Worm (Caenorhabditis elegans) whole organism, young adult: Measurements from ENCODE around the gene tbp-1.

Experiments used
- B0019.2 ChIP-seq: fragments of 200-800 bp; sonication (Bioruptor generic); conservative IDR thresholded peaks from 2 replicates; pipeline ENCODE4 v1.3.6; 2022; ENCODE audit warnings: missing genetic modification reagents, missing genetic modification characterization, missing compliant biosample characterization
- D2030.7 ChIP-seq: fragments of 200-800 bp; sonication (Bioruptor generic); IDR thresholded peaks from 2 replicates; pipeline ENCODE4 v1.3.6; 2022; ENCODE audit warnings: missing genetic modification reagents, missing genetic modification characterization, missing compliant biosample characterization
- F33H1.4 ChIP-seq: fragments of 200-800 bp; sonication (Bioruptor generic); IDR thresholded peaks from 2 replicates; pipeline ENCODE4 v1.3.6; 2022; ENCODE audit warnings: missing genetic modification reagents, missing genetic modification characterization, missing compliant biosample characterization
- F39B2.1 ChIP-seq: fragments of 200-800 bp; sonication (Bioruptor generic); IDR thresholded peaks from 2 replicates; pipeline ENCODE4 v1.3.6; 2022; ENCODE audit warnings: missing genetic modification reagents, missing genetic modification characterization, missing compliant biosample characterization
- F55B11.4 ChIP-seq: sonication (generic microtip); optimal IDR thresholded peaks from 2 replicates; lab custom pipeline; 2016; ENCODE audit warnings: missing compliant biosample characterization, missing genetic modification characterization, borderline replicate concordance; ENCODE audit not compliant: insufficient read depth
- Y53F4B.3 ChIP-seq: fragments of 200-800 bp; sonication (Bioruptor generic); IDR thresholded peaks from 2 replicates; pipeline ENCODE4 v1.3.6; 2022; ENCODE audit warnings: missing genetic modification reagents, missing genetic modification characterization, missing compliant biosample characterization
- Y56A3A.18 ChIP-seq: fragments of 200-800 bp; sonication (Bioruptor generic); IDR thresholded peaks from 2 replicates; pipeline ENCODE4 v1.3.6; 2022; ENCODE audit warnings: missing genetic modification reagents, missing genetic modification characterization, missing compliant biosample characterization
- aptf-3 ChIP-seq: fragments of 200-800 bp; sonication (Bioruptor generic); IDR thresholded peaks from 2 replicates; pipeline ENCODE4 v1.3.6; 2022; ENCODE audit warnings: missing genetic modification characterization, missing compliant biosample characterization
- attf-6 ChIP-seq: fragments of 200-800 bp; sonication (Bioruptor generic); IDR thresholded peaks from 2 replicates; pipeline ENCODE4 v1.3.6; 2022; ENCODE audit warnings: missing genetic modification reagents, missing genetic modification characterization, missing compliant biosample characterization
- cebp-1 ChIP-seq, 2 experiments: fragments of 200-800 bp in 1 of 2; sonication (Bioruptor generic) in 1 of 2; sonication (generic microtip) in 1 of 2; IDR thresholded peaks in 1 of 2; optimal IDR thresholded peaks in 1 of 2; 2 replicates each; pipeline versions ENCODE4 v1.3.6 to Lab custom; 2017 to 2022; ENCODE audit warnings: missing compliant biosample characterization in 2 of 2, missing genetic modification characterization in 2 of 2, mild to moderate bottlenecking in 1 of 2, missing genetic modification reagents in 1 of 2, moderate library complexity in 1 of 2
- cebp-2 ChIP-seq: fragments of 200-800 bp; sonication (Bioruptor generic); IDR thresholded peaks from 2 replicates; pipeline ENCODE4 v1.3.6; 2022; ENCODE audit warnings: missing genetic modification characterization, missing compliant biosample characterization
- ceh-100 ChIP-seq: fragments of 200-800 bp; sonication (Bioruptor generic); IDR thresholded peaks from 2 replicates; pipeline ENCODE4 v1.3.6; 2022; ENCODE audit warnings: missing genetic modification reagents, missing genetic modification characterization, missing compliant biosample characterization
- ceh-27 ChIP-seq: fragments of 200-800 bp; sonication (Bioruptor generic); optimal IDR thresholded peaks from 2 replicates; lab custom pipeline; 2018; ENCODE audit warnings: mild to moderate bottlenecking, missing genetic modification characterization, moderate library complexity, missing compliant biosample characterization
- ceh-58 ChIP-seq: fragments of 200-800 bp; sonication (Bioruptor generic); IDR thresholded peaks from 2 replicates; pipeline ENCODE4 v1.3.6; 2022; ENCODE audit warnings: missing genetic modification characterization, missing compliant biosample characterization
- ceh-91 ChIP-seq: fragments of 200-800 bp; sonication (Bioruptor generic); IDR thresholded peaks from 2 replicates; pipeline ENCODE4 v1.3.6; 2022; ENCODE audit warnings: missing genetic modification reagents, missing genetic modification characterization, missing compliant biosample characterization
- die-1 ChIP-seq: sonication (generic microtip); optimal IDR thresholded peaks from 2 replicates; lab custom pipeline; 2016; ENCODE audit warnings: missing genotype, mild to moderate bottlenecking, missing genetic modification characterization, missing compliant biosample characterization
- dpff-1 ChIP-seq: sonication (generic microtip); optimal IDR thresholded peaks from 2 replicates; lab custom pipeline; 2017; ENCODE audit warnings: mild to moderate bottlenecking, missing genetic modification characterization, missing compliant biosample characterization
- efl-1 ChIP-seq: fragments of 150-350 bp; optimal IDR thresholded peaks from 2 replicates; lab custom pipeline; 2014; ENCODE audit warnings: missing biosample characterization, missing genetic modification reagents, missing genetic modification characterization
- egl-44 ChIP-seq: fragments of 200-800 bp; sonication (Bioruptor generic); IDR thresholded peaks from 2 replicates; pipeline ENCODE4 v1.3.6; 2022; ENCODE audit warnings: missing genetic modification reagents, missing genetic modification characterization, missing compliant biosample characterization
- fkh-3 ChIP-seq: sonication (generic microtip); optimal IDR thresholded peaks from 2 replicates; lab custom pipeline; 2016; ENCODE audit warnings: mild to moderate bottlenecking, missing genetic modification characterization, missing compliant biosample characterization
- gei-17 ChIP-seq: fragments of 200-800 bp; sonication (Bioruptor generic); optimal IDR thresholded peaks from 2 replicates; lab custom pipeline; 2018; ENCODE audit warnings: mild to moderate bottlenecking, missing genetic modification characterization, missing compliant biosample characterization
- hlh-26 ChIP-seq: fragments of 200-800 bp; sonication (Bioruptor generic); conservative IDR thresholded peaks from 2 replicates; pipeline ENCODE4 v1.3.6; 2022; ENCODE audit warnings: missing genetic modification reagents, missing genetic modification characterization, missing compliant biosample characterization
- hmg-1.2 ChIP-seq: fragments of 200-800 bp; sonication (Bioruptor generic); IDR thresholded peaks from 2 replicates; pipeline ENCODE4 v1.3.6; 2022; ENCODE audit warnings: missing genetic modification reagents, missing genetic modification characterization, missing compliant biosample characterization
- hmg-20 ChIP-seq: fragments of 200-800 bp; sonication (Bioruptor generic); IDR thresholded peaks from 2 replicates; pipeline ENCODE4 v1.3.6; 2022; ENCODE audit warnings: missing genetic modification reagents, missing genetic modification characterization, missing compliant biosample characterization
- lir-1 ChIP-seq: fragments of 200-800 bp; sonication (Bioruptor generic); conservative IDR thresholded peaks from 2 replicates; pipeline ENCODE4 v1.3.6; 2022; ENCODE audit warnings: missing genetic modification reagents, missing genetic modification characterization, missing compliant biosample characterization
- lsl-1 ChIP-seq: fragments of 200-800 bp; sonication (Bioruptor generic); optimal IDR thresholded peaks from 2 replicates; lab custom pipeline; 2018; ENCODE audit warnings: mild to moderate bottlenecking, missing genetic modification characterization, moderate library complexity, missing compliant biosample characterization
- lsy-27 ChIP-seq: sonication (generic microtip); optimal IDR thresholded peaks from 2 replicates; lab custom pipeline; 2017; ENCODE audit warnings: missing genetic modification characterization, mild to moderate bottlenecking, missing compliant biosample characterization, antibody characterized with exemption, missing genotype, borderline replicate concordance; ENCODE audit not compliant: insufficient read depth
- madf-6 ChIP-seq: fragments of 200-800 bp; sonication (Bioruptor generic); IDR thresholded peaks from 2 replicates; pipeline ENCODE4 v1.3.6; 2022; ENCODE audit warnings: missing genetic modification reagents, missing genetic modification characterization, missing compliant biosample characterization
- madf-8 ChIP-seq: fragments of 200-800 bp; sonication (Bioruptor generic); conservative IDR thresholded peaks from 2 replicates; pipeline ENCODE4 v1.3.6; 2022; ENCODE audit warnings: missing genetic modification reagents, missing genetic modification characterization, missing compliant biosample characterization
- mcd-1 ChIP-seq: fragments of 200-800 bp; sonication (Bioruptor generic); IDR thresholded peaks from 2 replicates; pipeline ENCODE4 v1.3.6; 2022; ENCODE audit warnings: missing genetic modification reagents, missing genetic modification characterization, missing compliant biosample characterization
- nfyb-1 ChIP-seq: fragments of 200-800 bp; sonication (Bioruptor generic); IDR thresholded peaks from 2 replicates; pipeline ENCODE4 v1.3.6; 2022; ENCODE audit warnings: missing genetic modification reagents, missing genetic modification characterization, missing compliant biosample characterization
- nhr-120 ChIP-seq: fragments of 200-800 bp; sonication (Bioruptor generic); IDR thresholded peaks from 2 replicates; pipeline ENCODE4 v1.3.6; 2022; ENCODE audit warnings: missing genetic modification characterization, missing compliant biosample characterization
- nhr-179 ChIP-seq: sonication (generic microtip); optimal IDR thresholded peaks from 2 replicates; lab custom pipeline; 2016; ENCODE audit warnings: mild to moderate bottlenecking, missing genetic modification characterization, missing compliant biosample characterization
- pha-4 ChIP-seq: fragments of 150-350 bp; sonication (generic microtip); optimal IDR thresholded peaks from 2 replicates; lab custom pipeline; 2014; ENCODE audit warnings: missing biosample characterization, missing genetic modification reagents, missing genetic modification characterization
- rec-8 ChIP-seq, 2 experiments: sonication (generic microtip); optimal IDR thresholded peaks; 2 replicates each; lab custom pipeline; 2016; ENCODE audit warnings: mild to moderate bottlenecking in 2 of 2, missing genetic modification characterization in 2 of 2, missing genetic modification reagents in 2 of 2, missing genotype in 2 of 2, missing biosample characterization in 1 of 2, missing compliant biosample characterization in 1 of 2, moderate library complexity in 1 of 2
- sdz-38 ChIP-seq: sonication (generic microtip); optimal IDR thresholded peaks from 2 replicates; lab custom pipeline; 2016; ENCODE audit warnings: missing genotype, missing genetic modification characterization, missing compliant biosample characterization
- snpc-1.1 ChIP-seq: sonication (generic microtip); optimal IDR thresholded peaks from 2 replicates; lab custom pipeline; 2017; ENCODE audit warnings: missing genetic modification characterization, mild to moderate bottlenecking, missing compliant biosample characterization, antibody characterized with exemption, moderate library complexity, missing genotype, missing genetic modification reagents; ENCODE audit not compliant: insufficient read depth
- tbp1 ChIP-seq: fragments of 200-800 bp; sonication (Bioruptor generic); optimal IDR thresholded peaks from 2 replicates; lab custom pipeline; 2018; ENCODE audit warnings: mild to moderate bottlenecking, missing genetic modification characterization, missing compliant biosample characterization
- tbx-9 ChIP-seq: sonication (generic microtip); optimal IDR thresholded peaks from 2 replicates; lab custom pipeline; 2016; ENCODE audit warnings: borderline replicate concordance, missing genetic modification characterization, inconsistent platforms, missing compliant biosample characterization
- tlf-1 ChIP-seq: fragments of 200-800 bp; sonication (Bioruptor generic); optimal IDR thresholded peaks from 2 replicates; lab custom pipeline; 2018; ENCODE audit warnings: mild to moderate bottlenecking, missing genetic modification characterization, missing compliant biosample characterization
- xnd-1 ChIP-seq: sonication (generic microtip); optimal IDR thresholded peaks from 2 replicates; lab custom pipeline; 2016; ENCODE audit warnings: missing genotype, missing genetic modification reagents, missing genetic modification characterization, missing compliant biosample characterization
- ztf-18 ChIP-seq: sonication (generic microtip); optimal IDR thresholded peaks from 2 replicates; lab custom pipeline; 2016; ENCODE audit warnings: missing genotype, mild to moderate bottlenecking, missing genetic modification characterization, missing compliant biosample characterization

The tbp-1 gene

DNA sequence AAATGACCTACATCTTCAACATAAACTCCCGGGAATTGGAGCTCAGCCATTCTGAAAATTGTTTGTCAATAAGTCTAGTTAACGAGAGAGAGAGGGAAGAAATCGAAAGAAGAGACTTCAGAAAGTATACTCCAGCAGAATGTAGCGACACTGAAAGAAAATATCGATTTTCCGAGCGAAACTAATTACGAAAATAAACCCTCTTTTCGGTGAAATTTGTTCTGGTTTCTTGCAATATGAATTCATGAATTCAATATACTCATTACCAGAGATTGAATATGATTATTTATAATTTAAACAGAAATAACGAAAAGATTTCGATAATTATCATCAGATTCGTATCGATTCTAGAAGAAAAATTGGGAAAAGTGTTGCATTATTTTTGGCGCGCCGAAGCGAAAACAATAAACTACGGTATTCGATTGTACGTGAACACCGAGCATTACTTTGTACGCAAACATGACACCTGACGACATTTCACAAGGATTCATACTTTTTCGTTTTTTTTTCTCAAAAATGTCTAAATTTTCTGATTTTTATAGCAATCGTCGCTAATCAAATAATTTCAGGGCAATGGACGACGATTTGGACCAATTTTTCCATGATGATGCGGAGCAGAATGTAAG is 2.2 kb upstream of the tbp-1 start, which contains the start of the genes hmg-4 and T20B12.3 (continued):
- TF ChIP-seq lir-1 (GFP tag; lab: Robert Waterston, UW) (no peak), B0019.2 (GFP tag; lab: Robert Waterston, UW) (0 out of 2 replicates have a peak, but pooled peaks have one; percentile 36), ceh-27 (no peak), egl-44 (GFP tag; lab: Robert Waterston, UW) (no peak), D2030.7 (peak; percentile 69), tlf-1 (peak; percentile 7), madf-6 (GFP tag; lab: Robert Waterston, UW) (peak; percentile 87), cebp-2 (GFP tag; lab: Robert Waterston, UW) (no peak), snpc-1.1 (tag; lab: Kevin White, UChicago) (peak; percentile 4), ceh-91 (GFP tag; lab: Robert Waterston, UW) (peak; percentile 71), hmg-1.2 (GFP tag; lab: Robert Waterston, UW) (peak; percentile 52; the same call in 1 of the 2 replicates), ztf-18 (peak; percentile 44), lsy-27 (tag; lab: Kevin White, UChicago) (no peak), die-1 (tag; lab: Kevin White, UChicago) (no peak), lsl-1 (GFP tag; lab: Kevin White, UChicago) (peak; percentile 89), hlh-26 (GFP tag; lab: Robert Waterston, UW) (no peak), cebp-1 (GFP tag; IDR thresholded peaks at IDR 0.05; lab: Robert Waterston, UW) (no peak), cebp-1 (tag; optimal IDR thresholded peaks at IDR 0.05; lab: Kevin White, UChicago) (no peak), tbx-9 (tag; lab: Kevin White, UChicago) (no peak), madf-8 (peak; percentile 44; the same call in 1 of the 2 replicates), nfyb-1 (GFP tag; lab: Robert Waterston, UW) (0 out of 2 replicates have a peak, but pooled peaks have one; percentile 27), xnd-1 (peak; percentile 50)

- TF ChIP-seq attf-6 (GFP tag; lab: Robert Waterston, UW) (no peak), tbx-9 (tag; lab: Kevin White, UChicago) (no peak), aptf-3 (GFP tag; lab: Robert Waterston, UW) (no peak), F33H1.4 (GFP tag; lab: Robert Waterston, UW) (no peak)
- TF ChIP-seq, all 124 proteins: peak for 0
Observed at ce11 chrIII:7385929-7386328, 2.1 kb downstream of the tbp-1 start, which contains the start of gene trd-1. Gene trd-1, plus strand, starts transcription at chrIII:7386229.

DNA sequence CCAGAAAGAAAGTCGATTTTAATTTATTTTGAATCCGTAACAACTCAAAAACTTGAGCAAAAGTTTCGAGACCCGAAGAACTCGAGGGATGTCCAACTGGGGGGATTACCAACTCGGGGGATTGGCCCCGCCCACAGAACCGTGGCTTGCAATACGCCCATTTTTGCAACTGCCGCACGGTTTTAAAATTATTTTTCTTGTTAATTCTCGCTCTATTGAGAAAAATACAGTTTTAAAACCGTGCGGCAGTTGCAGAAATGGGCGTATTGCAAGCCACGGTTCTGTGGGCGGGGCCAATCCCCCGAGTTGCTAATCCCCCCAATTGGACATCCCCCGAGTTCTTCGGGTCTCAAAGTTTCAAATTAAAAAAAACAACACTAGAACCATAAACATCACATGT is 2.7 kb downstream of the tbp-1 start:
- TF ChIP-seq mcd-1 (GFP tag; lab: Robert Waterston, UW) = peak; percentile 64
- TF ChIP-seq tbp1 (GFP tag; lab: Kevin White, UChicago) = peak; percentile 37
- 0 out of 2 replicates have a peak, but pooled peaks have one; percentile 23 for TF ChIP-seq ceh-100 (GFP tag; lab: Robert Waterston, UW)

ce11 chrIII:7387359-7387758 is 3.5 kb downstream of the tbp-1 start:
- no peak for TF ChIP-seq ceh-58 (GFP tag; lab: Robert Waterston, UW)
- TF ChIP-seq F55B11.4 (tag; lab: Kevin White, UChicago) = no peak
- TF ChIP-seq hmg-20 (GFP tag; lab: Robert Waterston, UW) = no peak
- TF ChIP-seq nhr-120 (GFP tag; lab: Robert Waterston, UW) = no peak
- TF ChIP-seq Y53F4B.3 (GFP tag; lab: Robert Waterston, UW) = no peak
- TF ChIP-seq rec-8 (tag; optimal IDR thresholded peaks at IDR 0.05; lab: Kevin White, UChicago) = peak in 1 of 2 experiments; percentile 21
- no peak for TF ChIP-seq F39B2.1 (GFP tag; lab: Robert Waterston, UW)
- peak; percentile 18 for TF ChIP-seq fkh-3 (tag; lab: Kevin White, UChicago)
- TF ChIP-seq dpff-1 (tag; lab: Kevin White, UChicago) = no peak
- peak; percentile 16 for TF ChIP-seq gei-17 (GFP tag; lab: Kevin White, UChicago)
- peak; percentile 68; the same call in 1 of the 2 replicates for TF ChIP-seq Y56A3A.18 (GFP tag; lab: Robert Waterston, UW)
- TF ChIP-seq pha-4 (tag; lab: Kevin White, UChicago) = no peak
- no peak for TF ChIP-seq sdz-38 (tag; lab: Kevin White, UChicago)
- no peak for TF ChIP-seq efl-1
- TF ChIP-seq nhr-179 (tag; lab: Kevin White, UChicago) = no peak
- TF ChIP-seq lsy-27 (tag; lab: Kevin White, UChicago) = no peak
